Worm (Caenorhabditis elegans): ENCODE data around the gene T08B1.1.

ce11 chrV:1975049-1975448, 11.8 kb downstream of the T08B1.1 start, which contains the start of gene fbxa-201:
- TF ChIP-seq him-1 (tag; optimal IDR thresholded peaks at IDR 0.05) (no peak), W03F9.2 (tag; optimal IDR thresholded peaks at IDR 0.05) (no peak), dao-5 (tag; optimal IDR thresholded peaks at IDR 0.05) (no peak)

All from whole organism, L4/young adult.